Worm (Caenorhabditis elegans): ENCODE results near the gene F20D6.8.

DNA sequence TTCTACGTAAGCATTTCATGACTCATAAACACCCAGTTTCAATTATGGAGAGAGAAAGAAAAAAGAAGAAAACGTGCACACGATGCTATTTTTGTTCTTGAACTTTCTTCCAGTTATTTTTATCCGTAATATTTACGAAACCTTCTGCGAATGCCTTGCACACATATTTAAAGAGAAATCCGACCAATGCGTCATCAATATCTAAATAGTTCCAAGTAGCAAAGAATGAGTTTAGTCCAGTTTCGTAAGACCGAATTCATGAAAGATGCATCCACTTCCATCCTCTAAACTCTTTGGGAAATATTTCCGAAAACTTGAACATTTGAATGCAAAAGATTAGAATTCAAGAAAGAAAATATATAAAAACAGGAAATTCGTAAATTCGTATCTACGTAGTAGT lies 1.1 kb upstream of the F20D6.8 start:
- TF ChIP-seq lin-39 (tag; optimal IDR thresholded peaks at IDR 0.05) (no peak), zag-1 (tag; optimal IDR thresholded peaks at IDR 0.05) (no peak), nhr-77 (tag; optimal IDR thresholded peaks at IDR 0.05) (no peak), ceh-20 (GFP tag; IDR thresholded peaks at IDR 0.05) (no peak), R02D3.7 (tag; optimal IDR thresholded peaks at IDR 0.05) (no peak), sdz-12 (GFP tag; optimal IDR thresholded peaks at IDR 0.05) (no peak), ZK546.5 (tag; optimal IDR thresholded peaks at IDR 0.05) (no peak), F44E2.7 (GFP tag; IDR thresholded peaks at IDR 0.05) (no peak), dpl-1 (GFP tag; optimal IDR thresholded peaks at IDR 0.05) (no peak), hlh-30 (tag; optimal IDR thresholded peaks at IDR 0.05; ENCODE audit: insufficient read depth) (no peak), ama-1 (optimal IDR thresholded peaks at IDR 0.05) (no peak), nhr-10 (tag; optimal IDR thresholded peaks at IDR 0.05) (no peak), lin-38 (GFP tag; IDR thresholded peaks at IDR 0.05) (no peak)

Data from whole organism, L4 larva.